Fruit fly (Drosophila melanogaster) S2 (cell line): Measurements from ENCODE around the gene bab2.

Experiments
- CG8478 ChIP-seq: fragments of >200 bp; optimal IDR thresholded peaks from 2 replicates; lab custom pipeline; 2018
- CTCF ChIP-seq, 2 experiments: fragments of >200 bp; optimal IDR thresholded peaks; 2 replicates each; lab custom pipeline; 2018

Gene bab2

DNA sequence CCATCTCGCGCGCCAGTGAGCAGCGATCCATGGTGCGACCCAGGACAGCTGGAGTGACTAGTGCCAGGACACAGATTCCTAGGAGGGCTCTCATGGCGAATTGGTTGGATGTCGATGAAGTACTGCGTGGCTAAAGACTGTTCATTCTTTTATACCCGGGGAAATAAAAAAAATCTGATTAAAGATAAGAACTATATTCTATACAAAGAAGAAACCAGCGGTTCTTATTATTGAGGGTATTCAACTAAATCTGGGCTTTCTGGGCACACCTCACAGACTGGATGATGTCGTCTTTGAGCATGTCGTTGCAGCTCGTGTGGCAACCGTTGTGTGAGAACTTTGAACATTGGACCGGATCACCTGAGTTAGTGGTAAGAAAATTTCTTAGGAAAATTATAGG lies 18.1 kb upstream of the bab2 start, which contains the start of gene LysX:
TSS of gene LysX (minus strand) at position 101 of the 400 bp plus-strand sequence.
- TF ChIP-seq CG8478 (lab: Kevin White, UChicago) (no peak), CTCF (optimal IDR thresholded peaks at IDR 0.05; lab: Kevin White, UChicago) (no peak)

DNA sequence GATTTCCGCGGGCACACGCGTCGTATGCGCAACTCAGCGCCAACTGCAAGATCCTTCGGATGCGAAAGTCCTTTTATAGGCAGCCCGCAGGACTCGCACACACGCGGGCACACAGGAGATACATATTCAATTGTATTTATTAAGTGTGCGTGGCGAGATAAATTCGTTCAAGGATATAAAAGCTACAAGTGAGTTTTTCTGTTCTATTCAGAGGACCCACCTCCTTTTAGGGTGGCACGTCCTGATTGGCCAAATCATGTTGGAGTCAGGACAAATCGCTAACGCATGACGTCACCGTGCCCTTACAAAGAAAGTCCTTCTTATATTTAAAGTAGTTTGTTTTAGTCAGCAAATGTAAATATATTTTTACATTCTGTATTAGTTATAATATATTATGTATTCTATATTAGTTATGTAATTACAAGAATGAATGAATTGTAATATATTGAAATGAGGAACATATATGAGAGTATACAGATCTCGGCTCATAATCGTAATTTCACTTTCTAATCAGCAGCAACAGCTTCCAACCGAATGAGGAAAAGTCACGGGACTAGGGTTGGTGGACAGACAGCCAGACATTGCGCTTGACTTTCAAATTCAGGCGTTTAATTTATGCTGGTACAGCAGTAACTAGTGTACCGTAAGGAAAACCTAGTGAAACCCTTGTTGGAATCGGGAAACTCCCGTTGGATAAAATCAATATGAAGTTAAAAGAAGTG lies 16.2 kb upstream of the bab2 start, which contains the start of gene Trhn:
TSS of gene Trhn (minus strand) at position 51 of the 722 bp plus-strand sequence.
- TF ChIP-seq CTCF (optimal IDR thresholded peaks at IDR 0.05; lab: Kevin White, UChicago) (no peak), CG8478 (lab: Kevin White, UChicago) (no peak)

DNA sequence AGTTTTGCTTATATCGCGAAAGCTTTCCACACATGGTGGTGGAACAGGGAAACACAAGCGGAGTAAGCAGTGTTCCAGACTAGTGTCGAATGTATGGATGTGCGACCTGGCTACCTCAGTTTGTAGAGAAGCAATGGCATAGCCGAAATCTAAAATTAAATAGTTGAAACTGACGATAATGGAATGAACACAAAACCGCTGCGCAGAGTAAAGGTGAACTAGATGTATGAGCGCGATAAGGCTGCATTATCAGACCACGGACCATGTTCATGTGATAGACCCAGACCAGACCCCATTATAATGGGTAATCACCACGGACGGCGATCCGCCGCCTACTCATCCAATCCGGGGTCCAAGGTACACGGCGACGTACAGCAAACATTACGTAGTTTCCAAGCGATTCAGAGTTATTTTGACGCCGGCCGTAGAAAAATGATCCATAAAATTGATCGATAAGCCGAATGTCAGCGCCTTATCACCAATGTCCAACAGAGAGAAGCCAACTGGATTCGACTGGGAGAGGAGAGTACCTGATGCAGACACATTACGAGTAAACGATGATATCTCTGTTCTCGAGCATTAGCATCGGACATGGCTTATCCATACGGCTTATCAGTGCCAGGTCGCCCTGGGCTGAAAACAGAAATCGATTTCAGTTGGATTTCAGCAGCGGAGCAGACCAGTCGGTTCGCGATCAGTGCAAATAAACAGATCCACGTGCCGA lies 12.0 kb upstream of the bab2 start, which contains the start of gene CG13912:
TSS of gene CG13912 (plus strand) at position 653 of the 724 bp plus-strand sequence.
- TF ChIP-seq CTCF (optimal IDR thresholded peaks at IDR 0.05; lab: Kevin White, UChicago) (peak; percentile 49 to 53), CG8478 (lab: Kevin White, UChicago) (no peak)

DNA sequence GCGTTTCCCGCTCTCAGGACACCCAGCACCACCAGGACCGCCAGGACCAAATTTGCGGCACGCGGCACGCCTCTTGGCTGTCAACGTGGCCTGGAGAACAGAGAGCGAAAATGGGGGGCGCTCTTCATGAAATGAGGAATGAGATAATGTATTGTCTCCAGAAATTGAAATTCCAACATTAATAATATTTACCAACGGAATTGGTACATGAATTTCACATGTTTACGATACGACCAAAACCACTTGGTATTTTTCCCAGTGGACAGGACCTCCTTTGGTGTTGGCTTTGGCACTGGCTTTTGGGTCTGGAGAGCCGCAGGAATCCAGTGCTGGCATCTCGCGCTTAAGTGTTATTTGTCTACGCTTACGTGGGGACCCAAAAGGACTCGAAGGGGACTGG lies 6.4 kb upstream of the bab2 start:
- no peak for TF ChIP-seq CTCF (optimal IDR thresholded peaks at IDR 0.05; lab: Kevin White, UChicago)
- no peak for TF ChIP-seq CG8478 (lab: Kevin White, UChicago)

DNA sequence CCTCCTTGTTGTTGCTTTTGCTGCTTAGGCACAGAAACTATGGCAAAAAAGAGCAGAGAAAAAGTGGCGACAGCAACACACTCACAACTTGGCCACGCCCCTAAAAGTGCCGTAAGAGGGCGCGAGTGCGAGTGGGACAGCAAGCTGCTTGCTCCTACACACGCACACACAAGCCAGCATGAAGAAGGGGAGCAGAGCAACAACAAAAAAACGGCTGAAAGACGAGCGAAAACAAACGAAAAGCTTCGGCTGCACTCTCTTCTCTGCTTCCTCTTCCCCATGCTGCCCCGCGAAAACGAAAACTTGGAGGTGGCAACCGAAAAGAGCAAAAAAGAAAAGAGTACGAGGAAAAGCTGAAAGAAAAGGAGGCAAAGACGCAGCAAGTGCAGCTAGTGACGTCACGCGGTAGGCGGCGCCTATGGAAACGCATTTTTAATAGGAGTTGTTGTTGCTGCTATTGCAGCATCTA lies 1.1 kb upstream of the bab2 start:
- TF ChIP-seq CTCF (optimal IDR thresholded peaks at IDR 0.05; lab: Kevin White, UChicago) (no peak), CG8478 (lab: Kevin White, UChicago) (peak; percentile 79)

DNA sequence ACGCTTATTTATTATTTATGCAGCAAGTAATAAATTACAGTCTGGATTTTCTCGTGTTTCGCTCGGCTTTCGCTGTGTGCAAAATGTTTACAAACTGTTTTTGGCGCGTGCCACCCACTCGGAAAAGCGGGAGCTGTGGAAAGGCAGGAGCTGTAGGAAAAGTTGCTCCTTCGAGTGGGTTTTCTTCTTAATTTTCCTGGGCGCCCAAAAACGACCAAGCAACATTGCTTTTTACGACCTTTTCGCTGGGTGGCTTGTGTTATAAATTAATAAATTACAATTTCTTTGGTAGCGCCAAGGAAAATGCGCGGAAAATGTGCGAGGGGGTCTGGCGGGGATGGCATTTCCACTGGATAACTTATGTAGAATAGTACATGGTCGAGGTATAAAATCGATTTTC lies 561 bp downstream of the bab2 start:
- TF ChIP-seq CG8478 (lab: Kevin White, UChicago) (no peak), CTCF (optimal IDR thresholded peaks at IDR 0.05; lab: Kevin White, UChicago) (no peak)

DNA sequence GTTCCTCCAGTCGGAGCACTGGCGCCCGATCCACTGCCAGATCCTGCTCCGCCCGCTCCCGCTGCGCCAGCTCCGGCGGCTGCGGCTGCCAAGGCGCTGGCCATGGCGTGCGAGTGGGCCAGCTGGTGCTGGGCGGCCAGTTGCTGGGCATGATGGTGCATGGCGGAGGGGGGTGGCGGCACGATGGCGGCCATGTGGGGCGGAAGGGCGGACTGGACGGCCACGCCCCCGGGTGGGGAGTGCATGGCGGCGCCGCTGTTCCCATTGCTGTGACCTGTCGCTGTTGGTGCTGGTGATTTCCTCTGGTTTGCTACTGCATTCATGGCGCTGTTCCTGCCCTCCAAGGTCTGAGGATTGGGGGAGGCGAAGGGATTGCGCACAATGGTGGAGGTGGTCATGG lies 4.2 kb downstream of the bab2 start:
- TF ChIP-seq CG8478 (lab: Kevin White, UChicago) (no peak), CTCF (optimal IDR thresholded peaks at IDR 0.05; lab: Kevin White, UChicago) (no peak)

DNA sequence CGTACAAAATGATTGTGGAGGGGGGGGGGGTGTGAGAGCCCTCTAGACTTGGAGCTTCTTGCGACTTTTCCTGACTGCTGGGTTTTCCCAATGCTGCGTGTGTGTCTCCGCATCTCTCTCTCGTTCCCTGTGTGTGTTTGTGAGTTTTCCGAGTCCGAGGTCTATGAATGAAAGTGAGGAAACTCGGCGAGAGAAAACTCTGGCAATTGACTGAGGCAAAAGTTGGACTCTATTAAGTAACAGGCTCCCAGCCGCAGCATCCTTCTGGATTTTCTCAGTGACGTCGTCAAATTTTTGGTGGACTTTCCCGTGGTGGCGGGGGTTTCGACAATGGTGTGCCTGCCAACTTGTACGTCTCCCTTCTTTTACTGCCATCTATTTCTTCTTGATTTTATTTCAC lies 6.5 kb downstream of the bab2 start:
- TF ChIP-seq CTCF (optimal IDR thresholded peaks at IDR 0.05; lab: Kevin White, UChicago) (no peak), CG8478 (lab: Kevin White, UChicago) (no peak)

DNA sequence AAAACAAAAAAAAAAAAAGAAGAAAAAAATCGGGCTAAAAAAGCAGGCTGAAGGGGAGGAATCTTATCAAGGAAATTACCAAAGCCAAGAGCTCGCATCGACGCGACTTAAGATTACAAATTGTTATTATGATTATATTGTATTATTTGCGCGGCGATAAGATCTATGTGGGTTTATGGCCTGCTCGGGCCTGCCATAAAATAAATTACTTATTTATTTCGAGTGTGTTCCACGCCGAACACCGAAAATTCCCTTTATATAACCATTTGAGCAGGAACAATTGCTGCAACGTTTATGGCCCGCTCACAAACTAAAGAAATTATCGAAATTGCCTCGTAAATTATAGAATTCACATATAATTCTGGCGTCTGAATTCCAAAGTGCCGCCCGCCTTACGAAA lies 7.5 kb downstream of the bab2 start:
- TF ChIP-seq CTCF (optimal IDR thresholded peaks at IDR 0.05; lab: Kevin White, UChicago) (no peak), CG8478 (lab: Kevin White, UChicago) (no peak)

DNA sequence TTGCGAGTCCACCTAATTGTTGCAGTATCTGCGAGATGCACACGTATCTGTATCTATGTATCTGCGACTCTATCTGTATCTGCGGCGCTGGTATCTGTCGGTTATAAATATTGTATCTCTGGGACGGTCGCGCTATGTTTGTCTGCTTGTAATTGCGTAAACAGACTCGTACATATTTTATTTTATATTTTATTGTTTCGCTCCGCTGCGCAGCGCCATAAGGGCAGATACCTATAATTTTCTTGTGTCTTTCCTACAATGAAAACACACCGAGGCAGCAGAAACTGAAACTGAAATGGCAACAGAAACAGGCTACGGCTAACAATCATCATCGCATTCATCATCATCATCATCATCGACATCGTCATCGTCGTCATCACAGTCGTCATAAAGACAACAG lies 8.6 kb downstream of the bab2 start:
- no peak for TF ChIP-seq CTCF (optimal IDR thresholded peaks at IDR 0.05; lab: Kevin White, UChicago)
- no peak for TF ChIP-seq CG8478 (lab: Kevin White, UChicago)

DNA sequence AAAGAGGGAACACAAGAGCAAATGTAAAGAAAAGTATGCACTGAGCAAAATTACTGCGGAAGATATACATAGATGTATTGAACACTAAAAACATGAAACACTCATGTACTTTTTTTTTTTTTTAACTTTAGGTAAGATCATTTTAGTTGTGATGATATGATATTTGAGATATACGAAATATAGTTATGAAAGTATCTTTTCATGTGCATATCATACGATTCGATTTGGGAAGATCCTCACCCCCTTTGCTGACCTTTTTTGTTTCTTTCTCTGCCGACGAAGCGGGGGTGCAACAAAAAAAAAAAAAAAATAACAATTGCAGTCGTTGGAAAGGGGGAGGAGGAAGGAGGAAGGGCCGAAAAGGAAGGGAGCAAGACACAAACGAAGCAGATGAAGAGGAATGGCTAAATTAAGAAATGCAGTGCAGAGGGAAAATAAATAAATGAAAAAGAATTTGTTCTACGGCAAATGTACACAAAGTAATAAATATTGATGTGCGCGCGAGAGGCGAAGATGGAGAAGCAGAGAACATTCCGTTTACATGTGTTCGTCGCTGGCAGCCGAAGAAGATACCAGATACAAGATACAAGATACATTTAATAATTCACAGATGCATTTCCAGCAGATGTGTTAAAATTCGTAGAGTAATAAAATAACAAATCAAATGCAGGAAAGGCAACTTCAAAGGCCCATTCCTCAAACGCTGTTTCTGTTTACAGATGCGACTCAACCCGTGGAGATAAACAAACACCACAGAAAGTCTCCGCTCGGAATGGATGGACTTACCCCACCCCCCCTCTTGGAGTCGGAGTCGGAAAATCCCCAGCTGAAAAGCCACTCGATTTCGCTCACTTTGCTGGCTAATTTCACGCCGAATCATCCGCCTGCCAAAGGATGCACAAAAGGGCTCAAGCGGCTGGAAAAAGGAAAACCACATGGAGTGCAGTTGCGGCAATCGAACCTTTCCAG lies 9.8 kb downstream of the bab2 start:
- TF ChIP-seq CTCF (optimal IDR thresholded peaks at IDR 0.05; lab: Kevin White, UChicago) (no peak), CG8478 (lab: Kevin White, UChicago) (no peak)

DNA sequence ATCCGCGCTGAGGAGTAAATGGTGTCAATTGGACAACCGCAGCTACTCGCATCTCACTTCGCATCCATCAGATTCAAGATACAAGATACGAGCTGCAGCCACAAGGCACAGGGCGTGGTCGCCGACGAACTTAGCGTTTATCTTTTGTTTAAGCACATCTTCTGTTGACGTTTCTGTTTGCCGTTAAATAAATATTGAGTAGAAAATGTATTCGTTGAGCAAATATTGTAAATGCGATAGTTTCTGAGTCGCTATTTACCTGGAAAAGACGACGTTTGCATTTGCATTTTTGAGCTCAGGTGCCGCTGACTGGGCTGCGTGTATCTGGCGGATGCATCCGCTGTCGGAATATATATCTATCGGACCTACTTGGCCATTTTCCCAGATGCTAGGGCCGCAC lies 10.8 kb downstream of the bab2 start:
- no peak for TF ChIP-seq CTCF (optimal IDR thresholded peaks at IDR 0.05; lab: Kevin White, UChicago)

DNA sequence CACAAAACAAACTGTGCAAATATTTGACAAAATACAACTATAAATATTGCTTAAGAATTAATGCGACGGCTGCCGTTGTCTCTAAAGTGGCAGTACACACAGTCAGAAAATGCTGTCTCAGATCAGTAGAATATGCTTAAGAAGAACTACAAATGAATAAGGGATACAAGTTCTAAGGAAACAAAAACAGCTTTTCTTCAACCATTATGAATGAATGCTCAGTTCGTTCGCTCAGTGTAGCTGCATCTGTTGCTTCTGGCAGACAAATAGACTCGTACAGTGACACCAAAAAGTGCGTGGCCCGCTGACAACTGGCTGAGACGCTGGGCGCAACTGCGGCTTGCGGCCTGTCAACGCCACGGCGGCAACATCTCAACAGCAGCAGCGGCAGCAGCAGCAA lies 11.3 kb downstream of the bab2 start:
- TF ChIP-seq CTCF (optimal IDR thresholded peaks at IDR 0.05; lab: Kevin White, UChicago): no peak
- no peak for TF ChIP-seq CG8478 (lab: Kevin White, UChicago)
